Worm (Caenorhabditis elegans) whole organism, young adult: Measurements from ENCODE around the gene Y66D12A.19.

ENCODE experiments used
- F37B4.10 ChIP-seq: fragments of 200-800 bp; sonication (Bioruptor generic); IDR thresholded peaks from 2 replicates; pipeline ENCODE4 v1.3.6; 2022; ENCODE audit warnings: missing genetic modification characterization, missing compliant biosample characterization
- ama-1 ChIP-seq, 3 experiments: fragments of 150-350 bp in 1 of 3; sonication (generic microtip) in 2 of 3; optimal IDR thresholded peaks; 2 replicates each; lab custom pipeline; 2014 to 2018; ENCODE audit warnings: missing biosample characterization in 2 of 3, missing genetic modification characterization in 2 of 3, missing genetic modification reagents in 2 of 3
- attf-3 ChIP-seq: fragments of 200-800 bp; sonication (Bioruptor generic); conservative IDR thresholded peaks from 2 replicates; pipeline ENCODE4 v1.3.6; 2022; ENCODE audit warnings: missing genetic modification reagents, missing genetic modification characterization, missing compliant biosample characterization
- efl-1 ChIP-seq: fragments of 150-350 bp; optimal IDR thresholded peaks from 2 replicates; lab custom pipeline; 2014; ENCODE audit warnings: missing biosample characterization, missing genetic modification reagents, missing genetic modification characterization
- let-607 ChIP-seq, 2 experiments: fragments of 200-800 bp in 1 of 2; sonication (Bioruptor generic) in 1 of 2; sonication (generic microtip) in 1 of 2; optimal IDR thresholded peaks; 2 replicates each; lab custom pipeline; 2016 to 2018; ENCODE audit warnings: mild to moderate bottlenecking in 2 of 2, missing compliant biosample characterization in 2 of 2, missing genetic modification characterization in 2 of 2, moderate library complexity in 2 of 2, missing genotype in 1 of 2
- nhr-90 ChIP-seq: sonication (generic microtip); optimal IDR thresholded peaks from 2 replicates; lab custom pipeline; 2016; ENCODE audit warnings: missing genotype, mild to moderate bottlenecking, missing genetic modification characterization, missing compliant biosample characterization
- sptf-2 ChIP-seq: fragments of 200-800 bp; sonication (Bioruptor generic); optimal IDR thresholded peaks from 2 replicates; lab custom pipeline; 2018; ENCODE audit warnings: mild to moderate bottlenecking, missing genetic modification characterization, missing compliant biosample characterization

ce11 chrIII:11492489-11492888 lies 16.4 kb upstream of the Y66D12A.19 start:
- TF ChIP-seq F37B4.10 (GFP tag; lab: Robert Waterston, UW) (no peak), nhr-90 (tag; lab: Kevin White, UChicago) (no peak), sptf-2 (GFP tag; lab: Kevin White, UChicago) (no peak), ama-1 (optimal IDR thresholded peaks at IDR 0.05; lab: Kevin White, UChicago) (no peak), ama-1 (GFP tag; optimal IDR thresholded peaks at IDR 0.05; lab: Kevin White, UChicago) (no peak), efl-1 (GFP tag; lab: Kevin White, UChicago) (no peak), attf-3 (GFP tag; lab: Robert Waterston, UW) (no peak), let-607 (tag; optimal IDR thresholded peaks at IDR 0.05; lab: Kevin White, UChicago) (no peak)
